Worm (Caenorhabditis elegans): ENCODE data around the gene npp-24.
A peak's percentile ranks its signal among the peaks of the same experiment; 100 is the strongest.

Gene npp-24

ce11 chrII:5543476-5544144 lies 37.9 kb downstream of the npp-24 start (continued):
- TF ChIP-seq hlh-26 (GFP tag; conservative IDR thresholded peaks at IDR 0.05): no peak
- peak; percentile 95 for TF ChIP-seq K11D2.4 (GFP tag; IDR thresholded peaks at IDR 0.05)
- TF ChIP-seq F37B4.10 (GFP tag; IDR thresholded peaks at IDR 0.05): peak; percentile 92; the same call in 1 of the 2 replicates
- TF ChIP-seq die-1 (tag; optimal IDR thresholded peaks at IDR 0.05): peak; percentile 64
- TF ChIP-seq ekl-4 (GFP tag; IDR thresholded peaks at IDR 0.05): peak; percentile 96
- TF ChIP-seq Y56A3A.18 (GFP tag; IDR thresholded peaks at IDR 0.05): peak; percentile 91
- peak; percentile 49 for TF ChIP-seq madf-8 (GFP tag; conservative IDR thresholded peaks at IDR 0.05)
- peak; percentile 15 for TF ChIP-seq xnd-1 (tag; optimal IDR thresholded peaks at IDR 0.05)
- 0 out of 2 replicates have a peak, but pooled peaks have one; percentile 79 for TF ChIP-seq ceh-40 (GFP tag; IDR thresholded peaks at IDR 0.05)
- peak; percentile 65 for TF ChIP-seq mxl-1 (tag; optimal IDR thresholded peaks at IDR 0.05)
- TF ChIP-seq egrh-3 (GFP tag; IDR thresholded peaks at IDR 0.05): peak; percentile 59; the same call in 1 of the 2 replicates
- TF ChIP-seq sptf-2 (GFP tag; optimal IDR thresholded peaks at IDR 0.05): peak; percentile 10
- peak; percentile 95 for TF ChIP-seq F10E7.11 (tag; optimal IDR thresholded peaks at IDR 0.05)
- peak; percentile 85 for TF ChIP-seq C17E4.6 (GFP tag; IDR thresholded peaks at IDR 0.05)
- TF ChIP-seq nhr-80 (tag; optimal IDR thresholded peaks at IDR 0.05): peak; percentile 45
- TF ChIP-seq F55B11.4 (tag; optimal IDR thresholded peaks at IDR 0.05; ENCODE audit: borderline replicate concordance, insufficient read depth): no peak
- no peak for TF ChIP-seq B0019.2 (GFP tag; conservative IDR thresholded peaks at IDR 0.05)
- TF ChIP-seq lag-1 (GFP tag; IDR thresholded peaks at IDR 0.05): peak; percentile 75; the same call in 1 of the 2 replicates
- peak; percentile 95 for TF ChIP-seq Y53G8AR.9 (GFP tag; conservative IDR thresholded peaks at IDR 0.05)
- TF ChIP-seq lin-26 (GFP tag; IDR thresholded peaks at IDR 0.05): peak; percentile 91
- peak; percentile 51 for TF ChIP-seq B0261.1 (tag; optimal IDR thresholded peaks at IDR 0.05)
- peak; percentile 98 for TF ChIP-seq ceh-27 (GFP tag; optimal IDR thresholded peaks at IDR 0.05)

- TF ChIP-seq akir-1 (GFP tag; optimal IDR thresholded peaks at IDR 0.05) (no peak), ceh-91 (GFP tag; IDR thresholded peaks at IDR 0.05) (no peak), lir-1 (GFP tag; conservative IDR thresholded peaks at IDR 0.05) (no peak), somi-1 (GFP tag; optimal IDR thresholded peaks at IDR 0.05) (no peak), unc-130 (GFP tag; optimal IDR thresholded peaks at IDR 0.05) (no peak), attf-6 (GFP tag; IDR thresholded peaks at IDR 0.05) (peak; percentile 98), gei-17 (GFP tag; optimal IDR thresholded peaks at IDR 0.05) (no peak), F55B11.4 (tag; optimal IDR thresholded peaks at IDR 0.05; ENCODE audit: borderline replicate concordance, insufficient read depth) (no peak), pha-4 (tag; optimal IDR thresholded peaks at IDR 0.05) (peak; percentile 92), rcor-1 (GFP tag; IDR thresholded peaks at IDR 0.05) (peak; percentile 31; the same call in 1 of the 2 replicates), Y95B8A.8 (GFP tag; IDR thresholded peaks at IDR 0.05) (no peak), madf-6 (GFP tag; IDR thresholded peaks at IDR 0.05) (peak; percentile 30; the same call in 1 of the 2 replicates), egl-18 (GFP tag; IDR thresholded peaks at IDR 0.05) (0 out of 2 replicates have a peak, but pooled peaks have one; percentile 9), mel-28 (tag; optimal IDR thresholded peaks at IDR 0.05; ENCODE audit: borderline replicate concordance) (no peak), snpc-3.4 (tag; optimal IDR thresholded peaks at IDR 0.05) (no peak), madf-10 (tag; optimal IDR thresholded peaks at IDR 0.05) (no peak), aptf-3 (GFP tag; IDR thresholded peaks at IDR 0.05) (no peak; the same call in 1 of the 2 replicates), dox-1 (GFP tag; IDR thresholded peaks at IDR 0.05) (peak; percentile 14; the same call in 1 of the 2 replicates), ZK185.1 (tag; optimal IDR thresholded peaks at IDR 0.05; ENCODE audit: poor library complexity, severe bottlenecking) (peak; percentile 18), zim-3 (tag; optimal IDR thresholded peaks at IDR 0.05) (no peak), nhr-90 (tag; optimal IDR thresholded peaks at IDR 0.05) (no peak), ccch-3 (GFP tag; optimal IDR thresholded peaks at IDR 0.05) (no peak), lin-54 (GFP tag; optimal IDR thresholded peaks at IDR 0.05) (peak; percentile 25), ztf-25 (GFP tag; IDR thresholded peaks at IDR 0.05) (no peak), ztf-18 (tag; optimal IDR thresholded peaks at IDR 0.05) (no peak), aptf-2 (GFP tag; conservative IDR thresholded peaks at IDR 0.05) (no peak), ztf-26 (tag; optimal IDR thresholded peaks at IDR 0.05) (no peak), sptf-2 (GFP tag; optimal IDR thresholded peaks at IDR 0.05) (no peak)
Observed at ce11 chrII:5544145-5544515, 38.5 kb downstream of the npp-24 start.
